Fruit fly (Drosophila melanogaster): ENCODE measurements around the gene RhoGAP5A.

Gene RhoGAP5A

dm6 chrX:5618562-5618961, at the start of gene RhoGAP5A:
Gene RhoGAP5A, minus strand, starts transcription at chrX:5618806.
- TF ChIP-seq CG32121 (GFP tag; IDR thresholded peaks at IDR 0.05) (no peak), CG17806 (tag; optimal IDR thresholded peaks at IDR 0.05) (no peak), CG10348 (GFP tag; IDR thresholded peaks at IDR 0.05) (no peak), Pif1B (GFP tag; optimal IDR thresholded peaks at IDR 0.05) (no peak), CG12605 (GFP tag; IDR thresholded peaks at IDR 0.05) (no peak), Pif1A (GFP tag; optimal IDR thresholded peaks at IDR 0.05) (no peak), rn (GFP tag; IDR thresholded peaks at IDR 0.05) (no peak), EcR (GFP tag; optimal IDR thresholded peaks at IDR 0.05) (no peak), CG4496 (GFP tag; IDR thresholded peaks at IDR 0.05) (no peak), CG8159 (tag; optimal IDR thresholded peaks at IDR 0.05) (no peak), CG13204 (GFP tag; optimal IDR thresholded peaks at IDR 0.05) (no peak), Snoo (tag; optimal IDR thresholded peaks at IDR 0.05) (no peak), CG8301 (tag; optimal IDR thresholded peaks at IDR 0.05) (no peak), CG14655 (GFP tag; optimal IDR thresholded peaks at IDR 0.05) (no peak), CG34367 (tag; optimal IDR thresholded peaks at IDR 0.05) (no peak), gl (tag; optimal IDR thresholded peaks at IDR 0.05) (no peak), CG9948 (tag; optimal IDR thresholded peaks at IDR 0.05) (no peak), fd96Ca (GFP tag; IDR thresholded peaks at IDR 0.05) (no peak)

- no peak for TF ChIP-seq Pif1A (GFP tag; optimal IDR thresholded peaks at IDR 0.05)
- TF ChIP-seq EcR (GFP tag; optimal IDR thresholded peaks at IDR 0.05): peak; percentile 25
- TF ChIP-seq CG4496 (GFP tag; IDR thresholded peaks at IDR 0.05): 0 out of 3 replicates have a peak, but pooled peaks have one; percentile 23
Observed at dm6 chrX:5665902-5666301, 47.3 kb upstream of the RhoGAP5A start, which contains the start of the genes Sirt4 and CG4119. Gene Sirt4, minus strand, starts transcription at chrX:5665940. Gene CG4119, plus strand, starts transcription at chrX:5666052.

dm6 chrX:5664222-5664621, 45.6 kb upstream of the RhoGAP5A start:
- TF ChIP-seq rn (GFP tag; IDR thresholded peaks at IDR 0.05) (no peak), CG13204 (GFP tag; optimal IDR thresholded peaks at IDR 0.05) (peak; percentile 43), Pif1A (GFP tag; optimal IDR thresholded peaks at IDR 0.05) (no peak), CG8159 (tag; optimal IDR thresholded peaks at IDR 0.05) (no peak), CG10348 (GFP tag; IDR thresholded peaks at IDR 0.05) (no peak), gl (tag; optimal IDR thresholded peaks at IDR 0.05) (no peak), CG4496 (GFP tag; IDR thresholded peaks at IDR 0.05) (no peak), CG12605 (GFP tag; IDR thresholded peaks at IDR 0.05) (no peak), D1 (tag; optimal IDR thresholded peaks at IDR 0.05) (no peak), Snoo (tag; optimal IDR thresholded peaks at IDR 0.05) (no peak), CG14655 (GFP tag; optimal IDR thresholded peaks at IDR 0.05) (no peak), CG9948 (tag; optimal IDR thresholded peaks at IDR 0.05) (no peak), CG34367 (tag; optimal IDR thresholded peaks at IDR 0.05) (no peak), CG8301 (tag; optimal IDR thresholded peaks at IDR 0.05) (no peak), EcR (GFP tag; optimal IDR thresholded peaks at IDR 0.05) (peak; percentile 15)

dm6 chrX:5662761-5663160, 44.2 kb upstream of the RhoGAP5A start, which contains the start of gene OtopLc:
Gene OtopLc, minus strand, starts transcription at chrX:5662861.
- no peak for TF ChIP-seq CG9948 (tag; optimal IDR thresholded peaks at IDR 0.05)

- TF ChIP-seq CG10348 (GFP tag; IDR thresholded peaks at IDR 0.05) (no peak), Pif1A (GFP tag; optimal IDR thresholded peaks at IDR 0.05) (no peak), CG8159 (tag; optimal IDR thresholded peaks at IDR 0.05) (no peak), fd96Ca (GFP tag; IDR thresholded peaks at IDR 0.05) (no peak), CG17806 (tag; optimal IDR thresholded peaks at IDR 0.05) (no peak), rn (GFP tag; IDR thresholded peaks at IDR 0.05) (no peak), CG13204 (GFP tag; optimal IDR thresholded peaks at IDR 0.05) (no peak), CG15710 (tag; optimal IDR thresholded peaks at IDR 0.05) (no peak), CG34367 (tag; optimal IDR thresholded peaks at IDR 0.05) (no peak), Pif1B (GFP tag; optimal IDR thresholded peaks at IDR 0.05) (no peak), gl (tag; optimal IDR thresholded peaks at IDR 0.05) (no peak)
Observed at dm6 chrX:5661971-5662370, 43.4 kb upstream of the RhoGAP5A start.

dm6 chrX:5649998-5650397, 31.4 kb upstream of the RhoGAP5A start:
- TF ChIP-seq CG34367 (tag; optimal IDR thresholded peaks at IDR 0.05) (no peak), EcR (GFP tag; optimal IDR thresholded peaks at IDR 0.05) (no peak), CG17806 (tag; optimal IDR thresholded peaks at IDR 0.05) (no peak), CG8159 (tag; optimal IDR thresholded peaks at IDR 0.05) (no peak), CG14655 (GFP tag; optimal IDR thresholded peaks at IDR 0.05) (no peak), gl (tag; optimal IDR thresholded peaks at IDR 0.05) (no peak), CG13204 (GFP tag; optimal IDR thresholded peaks at IDR 0.05) (no peak), CG8301 (tag; optimal IDR thresholded peaks at IDR 0.05) (no peak), Pif1B (GFP tag; optimal IDR thresholded peaks at IDR 0.05) (no peak), Pif1A (GFP tag; optimal IDR thresholded peaks at IDR 0.05) (no peak), Ets98B (GFP tag; IDR thresholded peaks at IDR 0.05) (no peak)

- TF ChIP-seq EcR (GFP tag; optimal IDR thresholded peaks at IDR 0.05): peak; percentile 62
- no peak for TF ChIP-seq CG8159 (tag; optimal IDR thresholded peaks at IDR 0.05)
- no peak for TF ChIP-seq CG12605 (GFP tag; IDR thresholded peaks at IDR 0.05)
Observed at dm6 chrX:5649387-5649786, 30.8 kb upstream of the RhoGAP5A start.

Measured in whole organism, pupa.